Worm (Caenorhabditis elegans): Measurements from ENCODE around the gene srxa-2.

DNA sequence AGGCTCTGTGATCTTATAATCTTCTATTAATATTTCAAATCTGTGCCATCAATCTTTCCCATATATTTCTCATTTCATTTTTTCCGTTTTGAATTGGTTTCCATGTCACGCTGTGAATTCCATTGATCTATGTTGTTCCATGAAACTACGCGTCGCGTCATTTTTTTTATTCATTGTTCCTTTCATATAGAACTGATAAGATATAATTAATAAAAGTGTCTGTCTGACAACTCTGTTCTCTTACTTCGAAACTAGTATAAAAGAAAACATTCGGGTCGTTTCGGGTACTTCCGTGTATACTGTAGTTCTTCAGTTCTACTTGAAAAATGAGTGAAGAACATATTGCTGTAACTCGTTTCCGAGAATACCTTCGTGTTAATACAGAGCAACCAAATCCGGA lies 48.7 kb upstream of the srxa-2 start, which contains the start of gene C10C5.3:
- no peak for TF ChIP-seq ztf-11 (tag; optimal IDR thresholded peaks at IDR 0.05)
- no peak for TF ChIP-seq zag-1 (tag; optimal IDR thresholded peaks at IDR 0.05)
- TF ChIP-seq aly-2 (tag; optimal IDR thresholded peaks at IDR 0.05), result no peak
- no peak for TF ChIP-seq nhr-77 (tag; optimal IDR thresholded peaks at IDR 0.05)
- no peak for TF ChIP-seq ceh-82 (tag; optimal IDR thresholded peaks at IDR 0.05)
